Worm (Caenorhabditis elegans) whole organism, young adult: Measurements from ENCODE around the gene ZK381.62.

ENCODE experiments used
- D2030.7 ChIP-seq: fragments of 200-800 bp; sonication (Bioruptor generic); IDR thresholded peaks from 2 replicates; pipeline ENCODE4 v1.3.6; 2022; ENCODE audit warnings: missing genetic modification reagents, missing genetic modification characterization, missing compliant biosample characterization
- F37B4.10 ChIP-seq: fragments of 200-800 bp; sonication (Bioruptor generic); IDR thresholded peaks from 2 replicates; pipeline ENCODE4 v1.3.6; 2022; ENCODE audit warnings: missing genetic modification characterization, missing compliant biosample characterization
- T26A5.8 ChIP-seq: sonication (generic microtip); optimal IDR thresholded peaks from 2 replicates; lab custom pipeline; 2016; ENCODE audit warnings: missing genetic modification characterization, missing compliant biosample characterization
- akir-1 ChIP-seq: fragments of 200-800 bp; sonication (Bioruptor generic); optimal IDR thresholded peaks from 2 replicates; lab custom pipeline; 2018; ENCODE audit warnings: mild to moderate bottlenecking, missing genetic modification characterization, moderate library complexity, missing compliant biosample characterization
- ekl-4 ChIP-seq: fragments of 200-800 bp; sonication (Bioruptor generic); IDR thresholded peaks from 2 replicates; pipeline ENCODE4 v1.3.6; 2022; ENCODE audit warnings: missing genetic modification reagents, missing genetic modification characterization, missing compliant biosample characterization
- unc-130 ChIP-seq: sonication (generic microtip); optimal IDR thresholded peaks from 2 replicates; lab custom pipeline; 2016; ENCODE audit warnings: missing genetic modification reagents, missing genetic modification characterization, missing compliant biosample characterization
- unc-62 ChIP-seq: fragments of 150-350 bp; optimal IDR thresholded peaks from 2 replicates; lab custom pipeline; 2014; ENCODE audit warnings: missing biosample characterization, missing genetic modification reagents, missing genetic modification characterization

ce11 chrIV:6951259-6951658 is 19.9 kb downstream of the ZK381.62 start:
- TF ChIP-seq T26A5.8 (tag; lab: Kevin White, UChicago) (no peak), akir-1 (no peak), ekl-4 (GFP tag; lab: Robert Waterston, UW) (no peak), D2030.7 (GFP tag; lab: Robert Waterston, UW) (no peak), F37B4.10 (GFP tag; lab: Robert Waterston, UW) (no peak), unc-62 (GFP tag; lab: Kevin White, UChicago) (no peak), unc-130 (GFP tag; lab: Kevin White, UChicago) (no peak)
